Worm (Caenorhabditis elegans) whole organism, young adult: ENCODE data around the gene C48D1.1.

Experiments used
- lin-26 ChIP-seq: fragments of 200-800 bp; sonication (Bioruptor generic); IDR thresholded peaks from 2 replicates; pipeline ENCODE4 v1.3.6; 2022; ENCODE audit warnings: missing genetic modification reagents, missing genetic modification characterization, missing compliant biosample characterization
- unc-130 ChIP-seq: sonication (generic microtip); optimal IDR thresholded peaks from 2 replicates; lab custom pipeline; 2016; ENCODE audit warnings: missing genetic modification reagents, missing genetic modification characterization, missing compliant biosample characterization

ce11 chrIV:13204037-13204436, 6.9 kb upstream of the C48D1.1 start, which contains the start of gene ced-3:
- no peak for TF ChIP-seq unc-130
- TF ChIP-seq lin-26 (GFP tag; lab: Robert Waterston, UW) = no peak
